Worm (Caenorhabditis elegans) whole organism, dauer: ENCODE results near the gene F46F5.13.
"Not testable (repeated sequence)": the region's sequence is repeated elsewhere in the genome, so short reads cannot be mapped to it uniquely, and the experiment has no call there.

Experiments used
- unc-62 ChIP-seq: sonication (generic microtip); optimal IDR thresholded peaks from 2 replicates; lab custom pipeline; 2017; ENCODE audit warnings: missing biosample characterization, missing genetic modification reagents, missing genetic modification characterization

Gene F46F5.13

DNA sequence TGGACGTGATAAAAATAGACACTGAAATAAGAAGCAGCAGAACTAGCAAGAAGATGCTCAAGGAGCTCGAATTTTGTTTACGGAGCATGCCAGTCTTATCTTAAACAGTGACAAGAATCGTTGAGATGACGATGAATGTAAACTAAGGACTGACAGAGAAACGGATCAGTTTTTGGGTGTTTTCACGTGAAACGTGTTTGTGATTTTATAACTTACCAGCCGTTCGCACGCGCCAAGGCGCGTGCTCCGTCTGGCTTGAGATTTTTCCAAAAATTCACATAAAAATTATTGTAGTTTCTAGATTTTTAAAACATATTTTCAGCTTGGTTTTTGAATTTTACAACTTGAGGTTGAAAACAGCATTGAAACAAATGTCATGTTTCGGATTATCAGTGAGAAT is 47.5 kb downstream of the F46F5.13 start, which contains the start of gene F28A10.5:
Gene F28A10.5, minus strand, starts transcription at position 101 of the 400 bp plus-strand sequence.
- not testable (repeated sequence) for TF ChIP-seq unc-62
